Worm (Caenorhabditis elegans) whole organism, L2 larva: ENCODE data around the gene W01F3.2.

Source experiments
- R02D3.7 ChIP-seq: fragments of 150-350 bp; optimal IDR thresholded peaks from 2 replicates; lab custom pipeline; 2014; ENCODE audit warnings: missing biosample characterization, missing genetic modification characterization
- ZK546.5 ChIP-seq: sonication (generic microtip); optimal IDR thresholded peaks from 2 replicates; lab custom pipeline; 2017; ENCODE audit warnings: missing biosample characterization, missing genetic modification characterization
- alr-1 ChIP-seq: fragments of 150-350 bp; optimal IDR thresholded peaks from 2 replicates; lab custom pipeline; 2014; ENCODE audit warnings: missing biosample characterization, missing genetic modification characterization
- aly-2 ChIP-seq: fragments of 150-350 bp; optimal IDR thresholded peaks from 2 replicates; lab custom pipeline; 2014; ENCODE audit warnings: missing biosample characterization, missing genetic modification characterization
- blmp-1 ChIP-seq: sonication (generic microtip); optimal IDR thresholded peaks from 2 replicates; lab custom pipeline; 2017; ENCODE audit warnings: missing genetic modification characterization, mild to moderate bottlenecking, missing compliant biosample characterization, antibody characterized with exemption, moderate library complexity; ENCODE audit not compliant: insufficient read depth
- ceh-82 ChIP-seq: fragments of 150-350 bp; optimal IDR thresholded peaks from 2 replicates; lab custom pipeline; 2014; ENCODE audit warnings: missing biosample characterization, missing genetic modification characterization
- crh-2 ChIP-seq: sonication (generic microtip); optimal IDR thresholded peaks from 2 replicates; lab custom pipeline; 2017; ENCODE audit warnings: missing biosample characterization, missing genetic modification characterization
- dmd-4 ChIP-seq: sonication (generic microtip); optimal IDR thresholded peaks from 2 replicates; lab custom pipeline; 2017; ENCODE audit warnings: missing biosample characterization, missing genetic modification characterization
- egl-27 ChIP-seq: sonication (generic microtip); optimal IDR thresholded peaks from 3 replicates; lab custom pipeline; 2017; ENCODE audit warnings: missing biosample characterization, missing genetic modification reagents, missing genetic modification characterization
- elt-1 ChIP-seq: fragments of 150-350 bp; optimal IDR thresholded peaks from 2 replicates; lab custom pipeline; 2014; ENCODE audit warnings: missing biosample characterization, missing genetic modification characterization
- elt-3 ChIP-seq: sonication (generic microtip); optimal IDR thresholded peaks from 2 replicates; lab custom pipeline; 2017; ENCODE audit warnings: missing biosample characterization, missing genetic modification characterization
- gmeb-1 ChIP-seq: fragments of 150-350 bp; optimal IDR thresholded peaks from 2 replicates; lab custom pipeline; 2014; ENCODE audit warnings: missing biosample characterization, missing genetic modification characterization
- lsy-2 ChIP-seq, 2 experiments: fragments of 150-350 bp in 1 of 2; sonication (generic microtip) in 1 of 2; optimal IDR thresholded peaks; 2 replicates each; lab custom pipeline; 2014 to 2017; ENCODE audit warnings: missing biosample characterization in 2 of 2, missing genetic modification characterization in 2 of 2
- mdl-1 ChIP-seq, 2 experiments: fragments of 150-350 bp in 1 of 2; sonication (generic microtip) in 1 of 2; optimal IDR thresholded peaks; 2 replicates each; lab custom pipeline; 2017; ENCODE audit warnings: missing biosample characterization in 2 of 2, missing genetic modification characterization in 2 of 2
- nhr-11 ChIP-seq: fragments of 150-350 bp; optimal IDR thresholded peaks from 2 replicates; lab custom pipeline; 2014; ENCODE audit warnings: missing biosample characterization, missing genetic modification characterization
- nhr-12 ChIP-seq: fragments of 150-350 bp; optimal IDR thresholded peaks from 2 replicates; lab custom pipeline; 2014; ENCODE audit warnings: missing biosample characterization, missing genetic modification characterization
- nhr-129 ChIP-seq: fragments of 150-350 bp; optimal IDR thresholded peaks from 2 replicates; lab custom pipeline; 2014; ENCODE audit warnings: missing biosample characterization, missing genetic modification characterization
- nhr-23 ChIP-seq: fragments of 150-350 bp; optimal IDR thresholded peaks from 2 replicates; lab custom pipeline; 2014; ENCODE audit warnings: missing biosample characterization, missing genetic modification reagents, missing genetic modification characterization
- nhr-237 ChIP-seq: fragments of 150-350 bp; optimal IDR thresholded peaks from 2 replicates; lab custom pipeline; 2014; ENCODE audit warnings: missing biosample characterization, missing genetic modification characterization
- nhr-25 ChIP-seq: fragments of 150-350 bp; sonication (generic microtip); optimal IDR thresholded peaks from 3 replicates; lab custom pipeline; 2014; ENCODE audit warnings: missing biosample characterization, missing genetic modification characterization
- nhr-6 ChIP-seq: fragments of 150-350 bp; optimal IDR thresholded peaks from 2 replicates; lab custom pipeline; 2014; ENCODE audit warnings: missing biosample characterization, missing genetic modification characterization
- nhr-77 ChIP-seq: fragments of 150-350 bp; optimal IDR thresholded peaks from 2 replicates; lab custom pipeline; 2014; ENCODE audit warnings: missing biosample characterization, missing genetic modification characterization
- peb-1 ChIP-seq: fragments of 150-350 bp; optimal IDR thresholded peaks from 2 replicates; lab custom pipeline; 2014; ENCODE audit warnings: missing biosample characterization, missing genetic modification characterization
- sem-4 ChIP-seq: fragments of 150-350 bp; optimal IDR thresholded peaks from 2 replicates; lab custom pipeline; 2014; ENCODE audit warnings: missing biosample characterization, missing genetic modification reagents, missing genetic modification characterization
- skn-1 ChIP-seq: sonication (generic microtip); optimal IDR thresholded peaks from 2 replicates; lab custom pipeline; 2017; ENCODE audit warnings: missing biosample characterization, missing genetic modification characterization
- sma-3 ChIP-seq: sonication (generic microtip); optimal IDR thresholded peaks from 2 replicates; lab custom pipeline; 2016; ENCODE audit warnings: missing genetic modification reagents, missing genetic modification characterization, missing compliant biosample characterization
- sma-9 ChIP-seq, 2 experiments: fragments of 150-350 bp in 1 of 2; sonication (generic microtip) in 1 of 2; optimal IDR thresholded peaks; 2 replicates each; lab custom pipeline; 2014 to 2016; ENCODE audit warnings: missing genetic modification characterization in 2 of 2, mild to moderate bottlenecking in 1 of 2, missing biosample characterization in 1 of 2, missing compliant biosample characterization in 1 of 2, missing genetic modification reagents in 1 of 2, moderate library complexity in 1 of 2
- unc-39 ChIP-seq: fragments of 150-350 bp; optimal IDR thresholded peaks from 2 replicates; lab custom pipeline; 2014; ENCODE audit warnings: missing biosample characterization, missing genetic modification characterization
- unc-55 ChIP-seq: fragments of 150-350 bp; sonication (generic microtip); optimal IDR thresholded peaks from 3 replicates; lab custom pipeline; 2014; ENCODE audit warnings: missing biosample characterization, missing genetic modification reagents, missing genetic modification characterization
- zag-1 ChIP-seq: fragments of 150-350 bp; optimal IDR thresholded peaks from 2 replicates; lab custom pipeline; 2014; ENCODE audit warnings: missing biosample characterization, missing genetic modification characterization
- ztf-4 ChIP-seq: fragments of 150-350 bp; optimal IDR thresholded peaks from 2 replicates; lab custom pipeline; 2014; ENCODE audit warnings: missing biosample characterization, missing genetic modification characterization

The W01F3.2 gene

ce11 chrV:20638344-20638743, 21.8 kb upstream of the W01F3.2 start, which contains the start of gene Y44A6B.3:
Gene Y44A6B.3 (minus strand): TSS chrV:20638444.
- TF ChIP-seq peb-1: no peak

- TF ChIP-seq sma-3 (GFP tag; lab: Kevin White, UChicago) (no peak), egl-27 (tag; lab: Kevin White, UChicago) (no peak), nhr-23 (tag; lab: Kevin White, UChicago) (no peak), crh-2 (tag; lab: Kevin White, UChicago) (no peak), nhr-6 (no peak), lsy-2 (tag; optimal IDR thresholded peaks at IDR 0.05; lab: Kevin White, UChicago) (no peak), zag-1 (tag; lab: Kevin White, UChicago) (no peak), nhr-129 (no peak), ztf-4 (no peak)
- TF ChIP-seq, all 48 proteins: peak for 0
Measured at ce11 chrV:20639294-20639693, 20.8 kb upstream of the W01F3.2 start, which contains the start of gene srxa-14. Gene srxa-14 (plus strand): TSS chrV:20639594.

- no peak for TF ChIP-seq unc-39 (tag; lab: Kevin White, UChicago)
Measured at ce11 chrV:20641896-20642295, 18.2 kb upstream of the W01F3.2 start, which contains the start of gene srxa-15. Gene srxa-15 (plus strand): TSS chrV:20642196.

- TF ChIP-seq unc-55 (GFP tag; lab: Kevin White, UChicago) (no peak), nhr-25 (no peak), sma-9 (GFP tag; optimal IDR thresholded peaks at IDR 0.05; lab: Kevin White, UChicago) (no peak), sma-9 (tag; optimal IDR thresholded peaks at IDR 0.05; lab: Kevin White, UChicago) (no peak), sma-3 (GFP tag; lab: Kevin White, UChicago) (no peak), blmp-1 (no peak), elt-3 (tag; lab: Kevin White, UChicago) (no peak), nhr-237 (tag; lab: Kevin White, UChicago) (no peak), nhr-12 (tag; lab: Kevin White, UChicago) (no peak), skn-1 (tag; lab: Kevin White, UChicago) (no peak), ZK546.5 (tag; lab: Kevin White, UChicago) (no peak), gmeb-1 (tag; lab: Kevin White, UChicago) (no peak), sem-4 (tag; lab: Kevin White, UChicago) (no peak), ceh-82 (tag; lab: Kevin White, UChicago) (no peak), unc-39 (tag; lab: Kevin White, UChicago) (no peak), nhr-77 (tag; lab: Kevin White, UChicago) (no peak)
Measured at ce11 chrV:20645479-20645878, 14.6 kb upstream of the W01F3.2 start.

DNA sequence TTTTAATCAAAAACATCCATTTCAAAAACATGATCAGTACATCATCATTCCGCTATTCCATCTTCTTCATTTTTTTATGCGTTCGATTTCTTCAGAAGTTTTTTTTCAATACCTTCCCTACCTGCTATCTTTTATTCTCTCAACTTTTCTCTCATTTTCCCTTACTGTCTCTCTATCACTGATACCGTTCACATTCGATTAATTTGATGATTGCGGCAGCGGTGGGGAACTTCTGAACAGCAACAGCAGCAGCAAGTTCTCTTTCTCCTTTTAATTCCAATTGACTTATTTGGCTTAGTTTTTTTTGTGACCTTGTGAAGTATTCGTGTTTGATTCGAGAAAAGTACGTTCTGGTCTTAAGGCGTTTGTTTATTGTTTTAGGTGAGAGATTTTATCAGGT, 11.3 kb upstream of the W01F3.2 start:
- TF ChIP-seq blmp-1 (no peak), aly-2 (tag; lab: Kevin White, UChicago) (no peak), ztf-4 (no peak), nhr-23 (tag; lab: Kevin White, UChicago) (no peak), R02D3.7 (tag; lab: Kevin White, UChicago) (no peak), lsy-2 (tag; optimal IDR thresholded peaks at IDR 0.05; lab: Kevin White, UChicago) (no peak)

- TF ChIP-seq unc-55 (GFP tag; lab: Kevin White, UChicago): no peak
- TF ChIP-seq dmd-4 (tag; lab: Kevin White, UChicago): no peak
- TF ChIP-seq sma-9 (GFP tag; optimal IDR thresholded peaks at IDR 0.05; lab: Kevin White, UChicago): no peak
- no peak for TF ChIP-seq sma-9 (tag; optimal IDR thresholded peaks at IDR 0.05; lab: Kevin White, UChicago)
- TF ChIP-seq gmeb-1 (tag; lab: Kevin White, UChicago): no peak
- TF ChIP-seq egl-27 (tag; lab: Kevin White, UChicago): no peak
- TF ChIP-seq alr-1 (tag; lab: Kevin White, UChicago): no peak
- TF ChIP-seq nhr-25: no peak
- TF ChIP-seq elt-1 (tag; lab: Kevin White, UChicago): no peak
- no peak for TF ChIP-seq nhr-11 (tag; lab: Kevin White, UChicago)
- TF ChIP-seq, all 48 proteins: peak for 0
Measured at ce11 chrV:20651923-20652322, 8.2 kb upstream of the W01F3.2 start.

DNA sequence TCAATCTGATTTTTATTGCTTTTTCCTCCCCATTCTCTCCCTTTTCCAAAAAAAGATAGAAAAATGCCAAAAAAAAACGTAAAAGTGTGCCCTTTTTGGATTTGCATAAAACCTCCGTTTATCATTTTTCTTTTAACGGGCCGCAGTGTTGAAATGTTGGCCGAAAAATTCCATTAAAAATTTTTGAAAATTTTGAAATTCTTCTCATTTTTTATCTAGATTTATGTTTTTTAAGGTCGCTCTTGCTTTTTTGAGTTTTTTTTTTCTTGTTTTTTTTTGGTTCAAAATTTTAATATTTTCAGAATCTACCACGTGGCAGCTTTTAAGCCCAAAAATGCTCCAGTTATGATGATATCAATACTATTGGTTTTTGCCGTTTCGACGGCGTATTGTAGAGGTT, 5.8 kb upstream of the W01F3.2 start, which contains the start of gene mnr-1:
TSS of gene mnr-1 (plus strand) at position 301 of the 400 bp plus-strand sequence.
- TF ChIP-seq mdl-1 (tag; optimal IDR thresholded peaks at IDR 0.05; lab: Kevin White, UChicago): no peak
- TF ChIP-seq crh-2 (tag; lab: Kevin White, UChicago): no peak
- no peak for TF ChIP-seq nhr-25
